Fruit fly (Drosophila melanogaster) whole organism, embryonic: Measurements from ENCODE around the gene Pss.
A peak's percentile ranks its signal among the peaks of the same experiment; 100 is the strongest.

Experiments used
- CG10209 ChIP-seq: fragments of 200-800 bp; sonication (Bioruptor generic); optimal IDR thresholded peaks from 3 replicates; lab custom pipeline; 2017; ENCODE audit warnings: missing biosample characterization, mild to moderate bottlenecking, missing genetic modification characterization, missing genetic modification reagents
- CG10321 ChIP-seq: fragments of 200-800 bp; sonication (Bioruptor generic); IDR thresholded peaks from 2 replicates; pipeline ENCODE4 v1.3.6; 2022; ENCODE audit warnings: missing biosample characterization, missing genetic modification characterization
- CG10431 ChIP-seq: fragments of 200-800 bp; sonication (Bioruptor generic); optimal IDR thresholded peaks from 3 replicates; lab custom pipeline; 2018; ENCODE audit warnings: missing biosample characterization, mild to moderate bottlenecking, missing genetic modification characterization
- CG10565 ChIP-seq: fragments of 200-800 bp; sonication (Bioruptor generic); optimal IDR thresholded peaks from 3 replicates; lab custom pipeline; 2016; ENCODE audit warnings: missing biosample characterization, mild to moderate bottlenecking, missing genetic modification characterization
- CG11398 ChIP-seq: fragments of 200-800 bp; sonication (Bioruptor generic); optimal IDR thresholded peaks from 2 replicates; lab custom pipeline; 2016; ENCODE audit warnings: missing biosample characterization, missing genetic modification characterization
- CG12299 ChIP-seq: fragments of 200-800 bp; sonication (Bioruptor generic); optimal IDR thresholded peaks from 2 replicates; lab custom pipeline; 2018; ENCODE audit warnings: missing biosample characterization, mild to moderate bottlenecking, missing genetic modification characterization
- CG14965 ChIP-seq: fragments of 200-800 bp; sonication (Bioruptor generic); optimal IDR thresholded peaks from 2 replicates; lab custom pipeline; 2016; ENCODE audit warnings: missing biosample characterization, missing genetic modification characterization, borderline replicate concordance
- CG1602 ChIP-seq: fragments of 200-800 bp; sonication (Bioruptor generic); optimal IDR thresholded peaks from 3 replicates; lab custom pipeline; 2016; ENCODE audit warnings: missing biosample characterization, missing genetic modification characterization
- CG1603 ChIP-seq: fragments of 200-800 bp; sonication (Bioruptor generic); optimal IDR thresholded peaks from 2 replicates; lab custom pipeline; 2019; ENCODE audit warnings: missing biosample characterization, mild to moderate bottlenecking, missing genetic modification characterization, moderate library complexity
- CG17829 ChIP-seq: fragments of 200-800 bp; optimal IDR thresholded peaks from 2 replicates; lab custom pipeline; 2019; ENCODE audit warnings: missing biosample characterization, mild to moderate bottlenecking, missing genetic modification characterization, moderate library complexity
- CG18262 ChIP-seq: fragments of 200-800 bp; optimal IDR thresholded peaks from 3 replicates; lab custom pipeline; 2019; ENCODE audit warnings: missing biosample characterization, mild to moderate bottlenecking, missing genetic modification characterization, moderate library complexity
- CG18599 ChIP-seq: fragments of 200-800 bp; sonication (Bioruptor generic); optimal IDR thresholded peaks from 3 replicates; lab custom pipeline; 2017; ENCODE audit warnings: missing biosample characterization, missing genetic modification characterization, mild to moderate bottlenecking, moderate library complexity, missing genetic modification reagents
- CG3726 ChIP-seq: fragments of 200-800 bp; sonication (Bioruptor generic); IDR thresholded peaks from 3 replicates; pipeline ENCODE4, ENCODE4 v1.3.6; 2022; ENCODE audit warnings: missing biosample characterization, missing genetic modification characterization
- CG4707 ChIP-seq: fragments of 200-800 bp; sonication (Bioruptor generic); optimal IDR thresholded peaks from 2 replicates; lab custom pipeline; 2018; ENCODE audit warnings: missing biosample characterization, mild to moderate bottlenecking, missing genetic modification characterization, moderate library complexity
- CG6254 ChIP-seq: fragments of 200-800 bp; sonication (Bioruptor generic); optimal IDR thresholded peaks from 3 replicates; lab custom pipeline; 2017; ENCODE audit warnings: mild to moderate bottlenecking, missing biosample characterization, missing genetic modification reagents, missing genetic modification characterization
- CG8290 ChIP-seq, 3 experiments: fragments of 200-800 bp; sonication (Bioruptor generic); optimal IDR thresholded peaks; 2 replicates each; lab custom pipeline; 2016 to 2019; ENCODE audit warnings: missing biosample characterization in 3 of 3, missing genetic modification characterization in 3 of 3, mild to moderate bottlenecking in 2 of 3, moderate library complexity in 1 of 3
- CG8765 ChIP-seq: fragments of 200-800 bp; sonication (Bioruptor generic); IDR thresholded peaks from 2 replicates; pipeline ENCODE4 v1.3.6; 2022; ENCODE audit warnings: missing biosample characterization, missing genetic modification characterization
- CG9817 ChIP-seq: fragments of 200-800 bp; sonication (Bioruptor generic); optimal IDR thresholded peaks from 2 replicates; lab custom pipeline; 2018; ENCODE audit warnings: missing biosample characterization, mild to moderate bottlenecking, missing genetic modification characterization, moderate library complexity
- CHES-1-like ChIP-seq: fragments of 200-800 bp; sonication (Bioruptor generic); optimal IDR thresholded peaks from 2 replicates; lab custom pipeline; 2016; ENCODE audit warnings: missing biosample characterization, missing genetic modification characterization
- CTCF ChIP-seq: fragments of 200-800 bp; sonication (Bioruptor generic); optimal IDR thresholded peaks from 2 replicates; lab custom pipeline; 2017; ENCODE audit warnings: missing biosample characterization, mild to moderate bottlenecking, missing genetic modification characterization, moderate library complexity
- Camta ChIP-seq: fragments of 200-800 bp; sonication (Bioruptor generic); optimal IDR thresholded peaks from 2 replicates; lab custom pipeline; 2016; ENCODE audit warnings: missing biosample characterization, missing genetic modification characterization
- Doc2 ChIP-seq: fragments of 200-800 bp; sonication (Bioruptor generic); IDR thresholded peaks from 2 replicates; pipeline ENCODE4 v1.3.6; 2022; ENCODE audit warnings: missing biosample characterization, missing genetic modification characterization
- Doc3 ChIP-seq: fragments of 200-800 bp; sonication (Bioruptor generic); IDR thresholded peaks from 3 replicates; pipeline ENCODE4 v1.3.6; 2022; ENCODE audit warnings: missing biosample characterization, missing genetic modification characterization; ENCODE audit not compliant: partially characterized antibody
- Dp ChIP-seq: fragments of 200-800 bp; sonication (Bioruptor generic); optimal IDR thresholded peaks from 2 replicates; lab custom pipeline; 2018; ENCODE audit warnings: missing biosample characterization, mild to moderate bottlenecking, missing genetic modification characterization, moderate library complexity
- Hr51 ChIP-seq, 2 experiments: fragments of 200-800 bp; sonication (Bioruptor generic); optimal IDR thresholded peaks; 2 replicates in 1 of 2; 3 replicates in 1 of 2; lab custom pipeline; 2016 to 2018; ENCODE audit warnings: missing biosample characterization in 2 of 2, missing genetic modification characterization in 2 of 2, mild to moderate bottlenecking in 1 of 2, moderate library complexity in 1 of 2
- Mrtf ChIP-seq: fragments of 200-800 bp; sonication (Bioruptor generic); IDR thresholded peaks from 3 replicates; pipeline ENCODE4 v1.3.6; 2022; ENCODE audit warnings: missing biosample characterization, missing genetic modification characterization
- Myb ChIP-seq: fragments of 200-800 bp; sonication (Bioruptor generic); optimal IDR thresholded peaks from 2 replicates; lab custom pipeline; 2016; ENCODE audit warnings: missing biosample characterization, missing genetic modification characterization
- Nf-YB ChIP-seq: fragments of 200-800 bp; sonication (Bioruptor generic); optimal IDR thresholded peaks from 3 replicates; lab custom pipeline; 2019; ENCODE audit warnings: missing biosample characterization, mild to moderate bottlenecking, missing genetic modification characterization, moderate library complexity
- Opbp ChIP-seq: fragments of 200-800 bp; sonication (Bioruptor generic); IDR thresholded peaks from 3 replicates; pipeline ENCODE4 v1.3.6; 2022; ENCODE audit warnings: missing biosample characterization, missing genetic modification characterization; ENCODE audit not compliant: partially characterized antibody
- Ptx1 ChIP-seq: fragments of 200-800 bp; sonication (Bioruptor generic); IDR thresholded peaks from 2 replicates; pipeline ENCODE4 v1.3.6; 2022; ENCODE audit warnings: missing biosample characterization, missing genetic modification characterization
- Sin3A ChIP-seq: fragments of >200 bp; optimal IDR thresholded peaks from 2 replicates; lab custom pipeline; 2018
- Spps ChIP-seq: fragments of 200-800 bp; sonication (Bioruptor generic); optimal IDR thresholded peaks from 2 replicates; lab custom pipeline; 2018; ENCODE audit warnings: missing biosample characterization, mild to moderate bottlenecking, missing genetic modification characterization
- Sry-δ ChIP-seq: fragments of 200-800 bp; sonication (Bioruptor generic); optimal IDR thresholded peaks from 2 replicates; lab custom pipeline; 2016; ENCODE audit warnings: missing biosample characterization, missing genetic modification characterization
- Taf1 ChIP-seq: fragments of 200-800 bp; sonication (Bioruptor generic); IDR thresholded peaks from 2 replicates; pipeline ENCODE4 v1.3.6; 2022; ENCODE audit warnings: missing biosample characterization, missing genetic modification characterization
- bab2 ChIP-seq: fragments of 200-800 bp; sonication (Bioruptor generic); optimal IDR thresholded peaks from 2 replicates; lab custom pipeline; 2016; ENCODE audit warnings: missing biosample characterization, missing genetic modification characterization
- bowl ChIP-seq: fragments of 200-800 bp; sonication (Bioruptor generic); IDR thresholded peaks from 2 replicates; pipeline ENCODE4 v1.3.6; 2022; ENCODE audit warnings: missing biosample characterization, missing genetic modification characterization
- bsh ChIP-seq, 2 experiments: fragments of 200-800 bp; sonication (Bioruptor generic); optimal IDR thresholded peaks; 2 replicates each; lab custom pipeline; 2017 to 2018; ENCODE audit warnings: mild to moderate bottlenecking in 2 of 2, missing biosample characterization in 2 of 2, missing genetic modification characterization in 2 of 2, moderate library complexity in 1 of 2
- ci ChIP-seq: fragments of 200-800 bp; sonication (Bioruptor generic); IDR thresholded peaks from 3 replicates; pipeline ENCODE4 v1.3.6; 2022; ENCODE audit warnings: missing biosample characterization, missing genetic modification characterization
- her ChIP-seq: fragments of 200-800 bp; sonication (Bioruptor generic); optimal IDR thresholded peaks from 2 replicates; lab custom pipeline; 2016; ENCODE audit warnings: missing biosample characterization, missing genetic modification characterization
- hkb ChIP-seq, 2 experiments: fragments of 200-800 bp in 1 of 2; fragments of >200 bp in 1 of 2; sonication (Bioruptor generic) in 1 of 2; IDR thresholded peaks in 1 of 2; optimal IDR thresholded peaks in 1 of 2; 2 replicates each; pipeline versions ENCODE4 v1.3.6 to Lab custom; 2017 to 2022; ENCODE audit warnings: missing biosample characterization in 1 of 2, missing genetic modification characterization in 1 of 2
- hth ChIP-seq: fragments of >200 bp; optimal IDR thresholded peaks from 2 replicates; lab custom pipeline; 2017; ENCODE audit warnings: inconsistent platforms
- kni ChIP-seq: fragments of 200-800 bp; sonication (Bioruptor generic); optimal IDR thresholded peaks from 3 replicates; lab custom pipeline; 2017; ENCODE audit warnings: mild to moderate bottlenecking, missing biosample characterization, missing genetic modification reagents, missing genetic modification characterization
- pb ChIP-seq: fragments of 200-800 bp; sonication (Bioruptor generic); optimal IDR thresholded peaks from 3 replicates; lab custom pipeline; 2016; ENCODE audit warnings: missing biosample characterization, missing genetic modification characterization
- scrt ChIP-seq: fragments of 200-800 bp; sonication (Bioruptor generic); optimal IDR thresholded peaks from 2 replicates; lab custom pipeline; 2018; ENCODE audit warnings: missing biosample characterization, mild to moderate bottlenecking, missing genetic modification characterization, moderate library complexity
- tio ChIP-seq: fragments of 200-800 bp; sonication (Bioruptor generic); optimal IDR thresholded peaks from 2 replicates; lab custom pipeline; 2017; ENCODE audit warnings: missing biosample characterization, missing genetic modification characterization, inconsistent platforms
- toy ChIP-seq: fragments of 200-800 bp; sonication (Bioruptor generic); IDR thresholded peaks from 2 replicates; pipeline ENCODE4 v1.3.6; 2022; ENCODE audit warnings: missing biosample characterization, missing genetic modification characterization
- ttk ChIP-seq: fragments of 200-800 bp; sonication (Bioruptor generic); IDR thresholded peaks from 2 replicates; pipeline ENCODE4 v2.1.2; 2022; ENCODE audit warnings: missing biosample characterization, missing genetic modification characterization
- yki ChIP-seq: fragments of >200 bp; optimal IDR thresholded peaks from 3 replicates; lab custom pipeline; 2018
- zfh1 ChIP-seq: fragments of 200-800 bp; sonication (Bioruptor generic); IDR thresholded peaks from 3 replicates; pipeline ENCODE4 v1.3.6; 2022; ENCODE audit warnings: missing biosample characterization, missing genetic modification characterization

Pss gene

dm6 chr3L:20540182-20540974 lies 14.4 kb upstream of the Pss start, which contains the start of gene Rcd2 (continued):
- TF ChIP-seq Doc3 (GFP tag; lab: Robert Waterston, UW) (peak; percentile 86; the same call in 2 of the 3 replicates), bab2 (peak; percentile 68), toy (GFP tag; lab: Robert Waterston, UW) (peak; percentile 73), CG3726 (GFP tag; lab: Robert Waterston, UW) (no peak), hth (lab: Kevin White, UChicago) (no peak), Myb (GFP tag; lab: Kevin White, UChicago) (no peak), yki (lab: Kevin White, UChicago) (no peak), CG10209 (GFP tag; lab: Kevin White, UChicago) (peak; percentile 79), hkb (optimal IDR thresholded peaks at IDR 0.05; lab: Kevin White, UChicago) (no peak), hkb (GFP tag; IDR thresholded peaks at IDR 0.05; lab: Robert Waterston, UW) (peak; percentile 89), bowl (no peak), Opbp (peak; percentile 89; the same call in 2 of the 3 replicates), CG6254 (GFP tag; lab: Kevin White, UChicago) (peak; percentile 60), zfh1 (peak; percentile 59; the same call in 1 of the 3 replicates), pb (GFP tag; lab: Kevin White, UChicago) (peak; percentile 5), CG18599 (GFP tag; lab: Kevin White, UChicago) (peak; percentile 91), Hr51 (GFP tag; optimal IDR thresholded peaks at IDR 0.05; lab: Kevin White, UChicago) (peak in 1 of 2 experiments; percentile 95), CG10321 (no peak), tio (GFP tag; lab: Kevin White, UChicago) (no peak), CG14965 (GFP tag; lab: Kevin White, UChicago) (no peak), scrt (peak; percentile 83), CG18262 (peak; percentile 84), Camta (GFP tag; lab: Kevin White, UChicago) (no peak), Doc2 (GFP tag; lab: Robert Waterston, UW) (no peak), CG12299 (peak; percentile 85), Mrtf (GFP tag; lab: Robert Waterston, UW) (peak; percentile 57; the same call in 1 of the 3 replicates), ttk (GFP tag; lab: Robert Waterston, UW) (no peak), Sry-δ (peak; percentile 43), Taf1 (GFP tag; lab: Robert Waterston, UW) (peak; percentile 57), CG1603 (tag; lab: Kevin White, UChicago) (peak; percentile 76), CTCF (peak; percentile 16), Sin3A (lab: Kevin White, UChicago) (no peak), CG8765 (GFP tag; lab: Robert Waterston, UW) (peak; percentile 32; the same call in 1 of the 2 replicates), CG4707 (peak; percentile 58), her (GFP tag; lab: Kevin White, UChicago) (no peak), CG17829 (tag; lab: Kevin White, UChicago) (peak; percentile 77), CG11398 (peak; percentile 56), kni (GFP tag; lab: Kevin White, UChicago) (no peak), bsh (GFP tag; optimal IDR thresholded peaks at IDR 0.05; lab: Kevin White, UChicago) (peak; percentile 47 to 59), CG9817 (peak; percentile 76), Dp (no peak), ci (GFP tag; lab: Robert Waterston, UW) (peak; percentile 51; the same call in 2 of the 3 replicates), CG8290 (GFP tag; optimal IDR thresholded peaks at IDR 0.05; lab: Kevin White, UChicago) (peak; percentile 2), CG8290 (tag; optimal IDR thresholded peaks at IDR 0.05; lab: Kevin White, UChicago) (peak; percentile 7 to 88), CG10565 (GFP tag; lab: Kevin White, UChicago) (no peak), CG10431 (GFP tag; lab: Kevin White, UChicago) (no peak), Nf-YB (GFP tag; lab: Kevin White, UChicago) (peak; percentile 72), Spps (peak; percentile 21), Ptx1 (GFP tag; lab: Robert Waterston, UW) (peak; percentile 82), CG1602 (GFP tag; lab: Kevin White, UChicago) (peak; percentile 35), CHES-1-like (GFP tag; lab: Kevin White, UChicago) (peak; percentile 56)
